Worm (Caenorhabditis elegans): ENCODE measurements around the gene F21D5.9.

The F21D5.9 gene

ce11 chrIV:8758620-8759019, 34.8 kb downstream of the F21D5.9 start (continued):
- TF ChIP-seq ZK546.5 (tag; optimal IDR thresholded peaks at IDR 0.05) (no peak), hmg-11 (tag; optimal IDR thresholded peaks at IDR 0.05) (peak; percentile 32), lin-15B (tag; optimal IDR thresholded peaks at IDR 0.05) (peak; percentile 27), daf-12 (tag; optimal IDR thresholded peaks at IDR 0.05) (no peak), pha-4 (tag; optimal IDR thresholded peaks at IDR 0.05) (peak; percentile 4), nfya-1 (tag; optimal IDR thresholded peaks at IDR 0.05; ENCODE audit: insufficient read depth) (peak; percentile 66), fkh-10 (GFP tag; optimal IDR thresholded peaks at IDR 0.05) (peak; percentile 37), fkh-2 (tag; optimal IDR thresholded peaks at IDR 0.05) (no peak), nhr-12 (tag; optimal IDR thresholded peaks at IDR 0.05) (no peak), nhr-76 (tag; optimal IDR thresholded peaks at IDR 0.05) (no peak), unc-39 (tag; optimal IDR thresholded peaks at IDR 0.05) (no peak)

- TF ChIP-seq mdl-1 (tag; optimal IDR thresholded peaks at IDR 0.05) (no peak), nhr-43 (tag; optimal IDR thresholded peaks at IDR 0.05; ENCODE audit: poor library complexity, severe bottlenecking) (no peak), ztf-11 (tag; optimal IDR thresholded peaks at IDR 0.05) (no peak), unc-39 (tag; optimal IDR thresholded peaks at IDR 0.05) (no peak), nhr-67 (tag; optimal IDR thresholded peaks at IDR 0.05) (no peak), R02D3.7 (tag; optimal IDR thresholded peaks at IDR 0.05) (no peak), ama-1 (optimal IDR thresholded peaks at IDR 0.05) (no peak), daf-12 (tag; optimal IDR thresholded peaks at IDR 0.05) (no peak), nhr-23 (tag; optimal IDR thresholded peaks at IDR 0.05) (no peak), lin-15B (tag; optimal IDR thresholded peaks at IDR 0.05) (no peak), nhr-76 (tag; optimal IDR thresholded peaks at IDR 0.05) (no peak), fkh-2 (tag; optimal IDR thresholded peaks at IDR 0.05) (no peak), egl-27 (tag; optimal IDR thresholded peaks at IDR 0.05) (no peak), nhr-25 (tag; optimal IDR thresholded peaks at IDR 0.05) (no peak), fos-1 (tag; optimal IDR thresholded peaks at IDR 0.05) (no peak), egl-5 (tag; optimal IDR thresholded peaks at IDR 0.05) (no peak), snpc-4 (tag; optimal IDR thresholded peaks at IDR 0.05) (no peak), jun-1 (tag; optimal IDR thresholded peaks at IDR 0.05) (no peak), aly-2 (tag; optimal IDR thresholded peaks at IDR 0.05) (no peak), mml-1 (tag; optimal IDR thresholded peaks at IDR 0.05) (no peak)
These were observed 38.1 kb downstream of the F21D5.9 start, which contains the start of the genes F20C5.11 and klp-11 for ce11 chrIV:8761896-8762295. F20C5.11 (minus strand) TSS chrIV:8761996. klp-11 (minus strand) TSS chrIV:8762066.

- TF ChIP-seq lin-15B (tag; optimal IDR thresholded peaks at IDR 0.05): peak; percentile 37
- TF ChIP-seq hmg-11 (tag; optimal IDR thresholded peaks at IDR 0.05): peak; percentile 28
- TF ChIP-seq nhr-23 (tag; optimal IDR thresholded peaks at IDR 0.05): no peak
- peak; percentile 69 for TF ChIP-seq ceh-28 (tag; optimal IDR thresholded peaks at IDR 0.05)
- no peak for TF ChIP-seq pha-4 (tag; optimal IDR thresholded peaks at IDR 0.05)
- TF ChIP-seq sea-2 (GFP tag; optimal IDR thresholded peaks at IDR 0.05): peak; percentile 46
- peak; percentile 82 for TF ChIP-seq nfya-1 (tag; optimal IDR thresholded peaks at IDR 0.05; ENCODE audit: insufficient read depth)
- TF ChIP-seq fkh-10 (GFP tag; optimal IDR thresholded peaks at IDR 0.05): peak; percentile 48
- no peak for TF ChIP-seq eor-1 (tag; optimal IDR thresholded peaks at IDR 0.05)
- TF ChIP-seq snpc-4 (tag; optimal IDR thresholded peaks at IDR 0.05): peak; percentile 52
- no peak for TF ChIP-seq nhr-237 (tag; optimal IDR thresholded peaks at IDR 0.05)
- TF ChIP-seq lin-39 (tag; optimal IDR thresholded peaks at IDR 0.05): peak; percentile 81
These were observed 38.7 kb downstream of the F21D5.9 start for ce11 chrIV:8762471-8762870.

- TF ChIP-seq ceh-28 (tag; optimal IDR thresholded peaks at IDR 0.05) (no peak), lin-15B (tag; optimal IDR thresholded peaks at IDR 0.05) (no peak), pha-4 (tag; optimal IDR thresholded peaks at IDR 0.05) (peak; percentile 84), nhr-67 (tag; optimal IDR thresholded peaks at IDR 0.05) (no peak), tbx-2 (tag; optimal IDR thresholded peaks at IDR 0.05) (no peak), nhr-12 (tag; optimal IDR thresholded peaks at IDR 0.05) (no peak), zag-1 (tag; optimal IDR thresholded peaks at IDR 0.05) (no peak)
These were observed 40.7 kb downstream of the F21D5.9 start, which contains the start of gene cdc-50.B for ce11 chrIV:8764567-8764966. cdc-50.B (plus strand) TSS chrIV:8764867.

ce11 chrIV:8769539-8769938, 45.7 kb downstream of the F21D5.9 start, which contains the start of gene F20C5.5:
F20C5.5 (minus strand) TSS chrIV:8769639.
- TF ChIP-seq egl-27 (tag; optimal IDR thresholded peaks at IDR 0.05): no peak
- no peak for TF ChIP-seq ZK546.5 (tag; optimal IDR thresholded peaks at IDR 0.05)
- TF ChIP-seq nhr-77 (tag; optimal IDR thresholded peaks at IDR 0.05): no peak
- TF ChIP-seq ceh-9 (tag; optimal IDR thresholded peaks at IDR 0.05): no peak
